Worm (Caenorhabditis elegans): ENCODE measurements around the gene col-174.

The col-174 gene

DNA sequence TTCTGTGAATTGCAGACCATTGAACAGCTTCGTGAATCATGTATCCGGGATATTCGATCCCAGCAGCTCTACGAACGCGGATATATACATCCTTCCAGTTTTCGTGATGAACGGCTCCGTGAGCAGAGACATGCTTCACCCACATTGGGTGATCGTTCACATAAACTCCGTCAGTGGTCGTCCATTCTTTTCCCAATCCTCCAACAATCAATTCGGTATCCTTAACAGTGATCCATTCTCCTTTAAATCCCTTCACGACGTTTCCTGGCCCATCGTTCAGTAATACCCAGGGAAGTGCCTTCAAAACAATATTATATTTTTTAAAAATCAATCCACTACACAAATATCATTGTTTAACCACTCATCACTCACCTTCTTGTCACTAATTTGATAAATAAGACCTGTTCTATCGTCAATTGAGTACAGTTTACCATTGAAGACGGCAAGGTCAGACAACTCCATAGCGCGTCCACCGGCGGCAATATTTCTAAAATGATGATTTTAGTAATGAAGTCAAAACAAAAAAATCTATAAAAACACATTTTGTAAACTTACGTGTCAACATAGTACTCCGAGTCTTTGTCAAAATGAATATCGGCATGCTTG, 22.2 kb downstream of the col-174 start (continued):
- TF ChIP-seq cey-2 (tag; optimal IDR thresholded peaks at IDR 0.05; ENCODE audit: borderline replicate concordance, insufficient read depth) (no peak), ces-1 (GFP tag; optimal IDR thresholded peaks at IDR 0.05) (no peak), mep-1 (tag; optimal IDR thresholded peaks at IDR 0.05) (no peak), fkh-10 (GFP tag; optimal IDR thresholded peaks at IDR 0.05) (no peak), lin-15B (tag; optimal IDR thresholded peaks at IDR 0.05) (no peak), nhr-11 (tag; optimal IDR thresholded peaks at IDR 0.05) (no peak), ama-1 (optimal IDR thresholded peaks at IDR 0.05) (no peak), jun-1 (tag; optimal IDR thresholded peaks at IDR 0.05) (no peak), fos-1 (tag; optimal IDR thresholded peaks at IDR 0.05) (no peak), nhr-6 (tag; optimal IDR thresholded peaks at IDR 0.05) (no peak), gei-8 (GFP tag; optimal IDR thresholded peaks at IDR 0.05) (no peak), saeg-2 (GFP tag; IDR thresholded peaks at IDR 0.05) (no peak), nhr-25 (tag; optimal IDR thresholded peaks at IDR 0.05; ENCODE audit: borderline replicate concordance, insufficient read depth) (no peak), hlh-11 (tag; optimal IDR thresholded peaks at IDR 0.05) (peak; percentile 8), nhr-77 (tag; optimal IDR thresholded peaks at IDR 0.05) (no peak), spr-1 (tag; optimal IDR thresholded peaks at IDR 0.05) (no peak), pqm-1 (tag; optimal IDR thresholded peaks at IDR 0.05) (no peak), unc-130 (GFP tag; optimal IDR thresholded peaks at IDR 0.05) (no peak), unc-39 (tag; optimal IDR thresholded peaks at IDR 0.05) (no peak)

DNA sequence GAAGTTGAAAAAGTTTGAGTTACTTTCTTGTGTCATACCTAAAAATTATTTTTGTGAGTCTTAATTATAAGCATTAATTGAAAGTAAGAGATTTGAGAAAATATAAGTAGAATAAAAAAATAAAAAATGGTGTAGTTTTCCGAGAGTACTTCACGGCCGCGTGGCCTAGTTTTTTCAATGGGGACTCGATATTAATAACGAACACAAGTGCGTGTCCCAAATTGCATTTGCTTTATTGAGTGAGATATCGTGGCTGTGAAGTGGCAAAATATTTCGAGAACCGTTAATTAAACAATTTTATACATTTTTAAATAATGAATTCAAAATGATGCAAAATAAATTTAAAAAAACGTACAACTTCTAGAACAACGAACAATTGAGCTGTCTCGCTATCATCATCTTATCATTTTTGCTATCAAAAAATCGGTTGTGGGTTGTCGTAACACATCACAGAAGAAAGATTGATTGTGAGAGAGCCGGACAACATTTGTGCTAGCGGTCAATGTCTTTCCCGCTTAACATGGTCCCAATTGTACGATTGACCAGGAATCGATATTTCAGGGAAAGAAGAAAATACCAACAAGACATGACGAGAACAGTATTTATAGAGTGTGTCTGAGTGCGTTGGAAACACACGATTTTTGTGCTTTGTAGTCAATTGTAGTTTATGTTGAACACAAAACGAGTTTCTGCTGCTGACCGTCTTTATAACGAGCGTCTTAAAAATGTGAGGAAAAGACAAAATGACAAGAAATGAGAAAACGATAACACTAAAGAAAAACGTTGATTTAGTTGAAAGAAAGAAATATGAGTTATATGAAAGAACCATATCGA, 23.3 kb downstream of the col-174 start, which contains the start of gene apy-1:
TSS of gene apy-1 (minus strand) at position 38 of the 834 bp plus-strand sequence.
- no peak for TF ChIP-seq arid-1 (GFP tag; conservative IDR thresholded peaks at IDR 0.05)
- no peak for TF ChIP-seq jun-1 (tag; optimal IDR thresholded peaks at IDR 0.05)
- TF ChIP-seq ceh-82 (tag; optimal IDR thresholded peaks at IDR 0.05) = no peak
- no peak for TF ChIP-seq daf-8 (GFP tag; IDR thresholded peaks at IDR 0.05)
- no peak for TF ChIP-seq fos-1 (tag; optimal IDR thresholded peaks at IDR 0.05)
- no peak for TF ChIP-seq Y75B8A.6 (GFP tag; IDR thresholded peaks at IDR 0.05)
- no peak for TF ChIP-seq spr-3 (GFP tag; optimal IDR thresholded peaks at IDR 0.05)
- peak; percentile 94 for TF ChIP-seq mes-2 (tag; optimal IDR thresholded peaks at IDR 0.05; ENCODE audit: poor library complexity, severe bottlenecking)
- TF ChIP-seq hlh-11 (tag; optimal IDR thresholded peaks at IDR 0.05) = peak; percentile 59
- TF ChIP-seq ceh-28 (tag; optimal IDR thresholded peaks at IDR 0.05) = peak; percentile 26
- TF ChIP-seq F26F4.8 (GFP tag; conservative IDR thresholded peaks at IDR 0.05) = no peak
- no peak for TF ChIP-seq nhr-6 (tag; optimal IDR thresholded peaks at IDR 0.05)
- peak; percentile 4 for TF ChIP-seq ces-1 (GFP tag; optimal IDR thresholded peaks at IDR 0.05)
- no peak for TF ChIP-seq daf-19 (GFP tag; conservative IDR thresholded peaks at IDR 0.05)
- TF ChIP-seq dve-1 (tag; optimal IDR thresholded peaks at IDR 0.05; ENCODE audit: insufficient read depth) = peak; percentile 16
- peak; percentile 32 for TF ChIP-seq nhr-102 (tag; optimal IDR thresholded peaks at IDR 0.05)
- no peak for TF ChIP-seq attf-4 (tag; optimal IDR thresholded peaks at IDR 0.05)
- TF ChIP-seq nhr-41 (GFP tag; IDR thresholded peaks at IDR 0.05) = no peak
- TF ChIP-seq daf-16 (GFP tag; optimal IDR thresholded peaks at IDR 0.05) = no peak
- peak; percentile 38 for TF ChIP-seq daf-16 (tag; optimal IDR thresholded peaks at IDR 0.05)
- TF ChIP-seq php-3 (GFP tag; IDR thresholded peaks at IDR 0.05) = 0 out of 2 replicates have a peak, but pooled peaks have one; percentile 31
- TF ChIP-seq dpl-1 (GFP tag; optimal IDR thresholded peaks at IDR 0.05) = peak; percentile 40
- TF ChIP-seq vab-7 (GFP tag; IDR thresholded peaks at IDR 0.05) = no peak
- TF ChIP-seq mep-1 (tag; optimal IDR thresholded peaks at IDR 0.05) = peak; percentile 64
- peak; percentile 36 for TF ChIP-seq pqm-1 (tag; optimal IDR thresholded peaks at IDR 0.05)
- no peak for TF ChIP-seq pha-4 (GFP tag; IDR thresholded peaks at IDR 0.05)
- no peak for TF ChIP-seq pha-4 (tag; optimal IDR thresholded peaks at IDR 0.05)
- TF ChIP-seq ceh-20 (GFP tag; IDR thresholded peaks at IDR 0.05) = 0 out of 2 replicates have a peak, but pooled peaks have one; percentile 43
- no peak for TF ChIP-seq tra-1 (GFP tag; IDR thresholded peaks at IDR 0.05)
- no peak for TF ChIP-seq mdt-29 (GFP tag; IDR thresholded peaks at IDR 0.05)
- TF ChIP-seq unc-130 (GFP tag; optimal IDR thresholded peaks at IDR 0.05) = peak; percentile 2
- TF ChIP-seq ZK337.2 (GFP tag; IDR thresholded peaks at IDR 0.05) = peak; percentile 56; the same call in 1 of the 2 replicates
- peak; percentile 13 for TF ChIP-seq nhr-77 (tag; optimal IDR thresholded peaks at IDR 0.05)
- peak; percentile 47 for TF ChIP-seq ama-1 (optimal IDR thresholded peaks at IDR 0.05)
- TF ChIP-seq nhr-28 (tag; optimal IDR thresholded peaks at IDR 0.05) = peak; percentile 100
- TF ChIP-seq nhr-48 (tag; optimal IDR thresholded peaks at IDR 0.05) = peak; percentile 1
- peak in 1 of 2 experiments; percentile 35 for TF ChIP-seq hif-1 (tag; optimal IDR thresholded peaks at IDR 0.05)
